Fruit fly (Drosophila melanogaster): ENCODE measurements around the gene bru2.

The bru2 gene

dm6 chr2L:12435976-12436771, 92.2 kb downstream of the bru2 start:
- TF ChIP-seq CG7745 (tag; optimal IDR thresholded peaks at IDR 0.05) (no peak), Mrtf (GFP tag; IDR thresholded peaks at IDR 0.05) (no peak), Atf6 (GFP tag; IDR thresholded peaks at IDR 0.05) (no peak; the same call in 1 of the 2 replicates), org-1 (GFP tag; optimal IDR thresholded peaks at IDR 0.05) (no peak), B-H2 (GFP tag; optimal IDR thresholded peaks at IDR 0.05) (no peak), CG16813 (GFP tag; IDR thresholded peaks at IDR 0.05; ENCODE audit: partially characterized antibody) (no peak), Atf-2 (GFP tag; optimal IDR thresholded peaks at IDR 0.05) (no peak), C15 (GFP tag; IDR thresholded peaks at IDR 0.05) (no peak), Oaz (GFP tag; IDR thresholded peaks at IDR 0.05) (no peak), crc (GFP tag; optimal IDR thresholded peaks at IDR 0.05) (no peak), pnt (GFP tag; optimal IDR thresholded peaks at IDR 0.05) (no peak), slp2 (GFP tag; optimal IDR thresholded peaks at IDR 0.05) (no peak), ro (GFP tag; IDR thresholded peaks at IDR 0.05) (no peak), CG1233 (GFP tag; optimal IDR thresholded peaks at IDR 0.05) (no peak), CkIIα-i1 (GFP tag; IDR thresholded peaks at IDR 0.05) (no peak), Hmx (GFP tag; optimal IDR thresholded peaks at IDR 0.05) (no peak), CG18476 (GFP tag; optimal IDR thresholded peaks at IDR 0.05) (no peak), fru (optimal IDR thresholded peaks at IDR 0.05) (no peak), corto (GFP tag; optimal IDR thresholded peaks at IDR 0.05) (no peak), CG4707 (GFP tag; optimal IDR thresholded peaks at IDR 0.05) (no peak), wdn (GFP tag; IDR thresholded peaks at IDR 0.05) (no peak), Xbp1 (GFP tag; optimal IDR thresholded peaks at IDR 0.05) (no peak), CG12155 (GFP tag; optimal IDR thresholded peaks at IDR 0.05) (peak; percentile 74), CG15696 (tag; optimal IDR thresholded peaks at IDR 0.05) (no peak), BEAF-32 (GFP tag; optimal IDR thresholded peaks at IDR 0.05) (peak; percentile 37), mld (GFP tag; IDR thresholded peaks at IDR 0.05; ENCODE audit: partially characterized antibody) (no peak), CG11247 (GFP tag; IDR thresholded peaks at IDR 0.05) (no peak), caup (GFP tag; optimal IDR thresholded peaks at IDR 0.05; ENCODE audit: severe bottlenecking) (no peak), PHDP (tag; optimal IDR thresholded peaks at IDR 0.05) (no peak), da (GFP tag; optimal IDR thresholded peaks at IDR 0.05) (no peak), Nf-YC (tag; optimal IDR thresholded peaks at IDR 0.05) (peak; percentile 21), pum (GFP tag; optimal IDR thresholded peaks at IDR 0.05) (no peak), CG10366 (GFP tag; IDR thresholded peaks at IDR 0.05) (no peak), sug (tag; optimal IDR thresholded peaks at IDR 0.05) (peak; percentile 48), CG2889 (GFP tag; IDR thresholded peaks at IDR 0.05) (no peak), Rfx (GFP tag; IDR thresholded peaks at IDR 0.05) (peak; percentile 33; the same call in 1 of the 2 replicates), lilli (GFP tag; optimal IDR thresholded peaks at IDR 0.05) (peak; percentile 1), CG17829 (tag; optimal IDR thresholded peaks at IDR 0.05) (no peak), CG2129 (GFP tag; IDR thresholded peaks at IDR 0.05; ENCODE audit: partially characterized antibody) (no peak), CG15073 (GFP tag; optimal IDR thresholded peaks at IDR 0.05) (no peak), sna (GFP tag; IDR thresholded peaks at IDR 0.05; ENCODE audit: partially characterized antibody) (no peak), Usf (GFP tag; optimal IDR thresholded peaks at IDR 0.05) (no peak), CG1529 (GFP tag; optimal IDR thresholded peaks at IDR 0.05) (no peak), Pdp1 (GFP tag; optimal IDR thresholded peaks at IDR 0.05) (no peak), Ssrp (tag; optimal IDR thresholded peaks at IDR 0.05) (no peak), HLHmδ (GFP tag; optimal IDR thresholded peaks at IDR 0.05) (peak; percentile 37), crp (GFP tag; optimal IDR thresholded peaks at IDR 0.05) (peak; percentile 38 to 92), CG17802 (tag; optimal IDR thresholded peaks at IDR 0.05) (no peak), klu (GFP tag; IDR thresholded peaks at IDR 0.05) (no peak), CG9609 (GFP tag; optimal IDR thresholded peaks at IDR 0.05) (no peak)

All from whole organism, embryonic.